Fruit fly (Drosophila melanogaster) whole organism, prepupa: Measurements from ENCODE around the gene Rtel1.

ENCODE experiments used
- CG3919 ChIP-seq: fragments of 200-800 bp; sonication (Bioruptor generic); optimal IDR thresholded peaks from 3 replicates; lab custom pipeline; 2016; ENCODE audit warnings: missing biosample characterization, missing genetic modification characterization
- CG8119 ChIP-seq: fragments of 200-800 bp; sonication (Bioruptor generic); IDR thresholded peaks from 3 replicates; pipeline ENCODE4 v1.3.6; 2022; ENCODE audit warnings: missing biosample characterization, missing genetic modification characterization
- CG8319 ChIP-seq: fragments of 200-800 bp; sonication (Bioruptor generic); optimal IDR thresholded peaks from 3 replicates; lab custom pipeline; 2016; ENCODE audit warnings: missing biosample characterization, missing genetic modification characterization
- Ets96B ChIP-seq: fragments of 200-800 bp; optimal IDR thresholded peaks from 2 replicates; lab custom pipeline; 2019; ENCODE audit warnings: missing biosample characterization, mild to moderate bottlenecking, missing genetic modification characterization, moderate library complexity
- Hr39 ChIP-seq: fragments of 200-800 bp; sonication (Bioruptor generic); optimal IDR thresholded peaks from 2 replicates; lab custom pipeline; 2016; ENCODE audit warnings: missing biosample characterization, missing genetic modification characterization
- Met ChIP-seq: fragments of 200-800 bp; sonication (Bioruptor generic); optimal IDR thresholded peaks from 3 replicates; lab custom pipeline; 2016; ENCODE audit warnings: missing biosample characterization, missing genetic modification characterization
- Sox15 ChIP-seq: fragments of 200-800 bp; sonication (Bioruptor generic); optimal IDR thresholded peaks from 3 replicates; lab custom pipeline; 2016; ENCODE audit warnings: missing biosample characterization, missing genetic modification characterization
- achi ChIP-seq: fragments of 200-800 bp; sonication (Bioruptor generic); optimal IDR thresholded peaks from 3 replicates; lab custom pipeline; 2016; ENCODE audit warnings: missing biosample characterization, missing genetic modification characterization
- acj6 ChIP-seq: fragments of 200-800 bp; sonication (Bioruptor generic); optimal IDR thresholded peaks from 3 replicates; lab custom pipeline; 2016; ENCODE audit warnings: missing biosample characterization, missing genetic modification characterization
- lz ChIP-seq: fragments of 200-800 bp; sonication (Bioruptor generic); optimal IDR thresholded peaks from 3 replicates; lab custom pipeline; 2016; ENCODE audit warnings: missing biosample characterization, missing genetic modification characterization
- net ChIP-seq: fragments of 200-800 bp; sonication (Bioruptor generic); optimal IDR thresholded peaks from 3 replicates; lab custom pipeline; 2016; ENCODE audit warnings: missing biosample characterization, missing genetic modification characterization
- salr ChIP-seq, 2 experiments: fragments of 200-800 bp; sonication (Bioruptor generic); optimal IDR thresholded peaks; 3 replicates each; lab custom pipeline; 2016 to 2018; ENCODE audit warnings: missing biosample characterization in 2 of 2, missing genetic modification characterization in 2 of 2, mild to moderate bottlenecking in 1 of 2
- svp ChIP-seq: fragments of 200-800 bp; sonication (Bioruptor generic); peaks from one replicate; lab custom pipeline; 2016; ENCODE audit warnings: missing biosample characterization, missing genetic modification characterization

DNA sequence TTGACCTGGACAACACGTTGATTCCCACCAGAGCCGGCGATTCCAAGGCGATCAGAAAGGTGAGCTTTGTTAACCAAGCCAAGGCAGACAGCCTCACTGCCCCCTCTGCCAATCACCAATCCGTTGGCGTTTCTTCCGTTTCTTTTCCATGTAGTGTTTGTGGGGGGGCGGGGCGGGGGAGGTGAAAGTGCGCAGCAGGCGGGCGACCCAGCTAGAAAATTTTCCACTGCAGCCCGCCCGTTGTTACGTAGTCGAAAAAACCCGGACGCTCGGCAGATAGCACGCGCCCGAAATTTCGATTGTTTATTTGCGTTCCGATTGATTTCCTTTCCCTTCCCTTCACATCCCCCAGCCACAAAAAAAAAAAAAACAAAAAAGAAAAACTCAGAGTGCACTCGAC is 8.6 kb downstream of the Rtel1 start:
- TF ChIP-seq Met (GFP tag; lab: Kevin White, UChicago) = no peak
- TF ChIP-seq acj6 = no peak
- no peak for TF ChIP-seq CG8119 (GFP tag; lab: Robert Waterston, UW)
- TF ChIP-seq svp (GFP tag; lab: Kevin White, UChicago) = no peak
- no peak for TF ChIP-seq CG3919 (GFP tag; lab: Kevin White, UChicago)
- TF ChIP-seq salr (GFP tag; optimal IDR thresholded peaks at IDR 0.05; lab: Kevin White, UChicago) = no peak
- TF ChIP-seq Sox15 (GFP tag; lab: Kevin White, UChicago) = no peak
- no peak for TF ChIP-seq net (GFP tag; lab: Kevin White, UChicago)
- no peak for TF ChIP-seq CG8319
- TF ChIP-seq Ets96B (tag; lab: Kevin White, UChicago) = no peak
- TF ChIP-seq Hr39 (GFP tag; lab: Kevin White, UChicago) = no peak
- TF ChIP-seq lz (GFP tag; lab: Kevin White, UChicago) = no peak
- no peak for TF ChIP-seq achi (GFP tag; lab: Kevin White, UChicago)
